Worm (Caenorhabditis elegans): ENCODE data around the gene F13E9.16.

The F13E9.16 gene

DNA sequence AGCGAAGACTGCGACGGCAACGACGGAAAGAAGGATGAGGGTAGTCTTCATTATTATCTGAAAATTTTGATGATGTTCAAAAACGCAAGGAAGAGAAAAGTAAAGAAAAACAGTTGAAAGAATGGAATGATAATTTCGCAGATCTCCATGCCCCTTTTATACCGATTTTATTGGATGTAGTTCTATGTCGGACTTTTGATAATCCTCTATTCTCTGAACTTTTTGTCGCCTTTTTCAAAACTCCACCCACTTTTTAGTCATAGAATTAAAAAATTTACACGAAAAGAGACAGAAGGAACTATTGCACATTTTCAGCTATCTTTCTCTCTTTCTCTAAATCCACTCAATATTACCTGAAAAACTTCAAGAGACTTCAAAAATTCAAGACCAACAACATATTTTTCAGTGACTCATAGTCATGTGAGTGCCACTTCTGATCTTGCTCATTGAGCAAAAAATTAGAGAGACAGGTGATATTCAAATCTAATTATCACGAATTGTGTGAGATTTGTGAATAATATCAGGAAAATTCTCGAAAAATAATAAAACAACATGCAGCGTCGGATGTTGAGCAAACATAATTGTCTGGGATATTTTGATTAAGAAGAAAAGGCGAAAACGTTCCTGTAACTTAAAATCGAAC is 2.8 kb upstream of the F13E9.16 start, which contains the start of gene F13E9.15:
Gene F13E9.15 (minus strand): TSS at position 51 of the 643 bp plus-strand sequence.
- TF ChIP-seq hlh-4 (tag; optimal IDR thresholded peaks at IDR 0.05) (peak; percentile 96), fos-1 (tag; optimal IDR thresholded peaks at IDR 0.05) (peak; percentile 10), hlh-17 (GFP tag; optimal IDR thresholded peaks at IDR 0.05; ENCODE audit: borderline replicate concordance) (no peak), ceh-90 (tag; optimal IDR thresholded peaks at IDR 0.05) (peak; percentile 36), efl-1 (optimal IDR thresholded peaks at IDR 0.05) (no peak), efl-1 (GFP tag; optimal IDR thresholded peaks at IDR 0.05 in 1 of 2) (no peak), nhr-71 (tag; optimal IDR thresholded peaks at IDR 0.05) (peak; percentile 71), fkh-8 (tag; optimal IDR thresholded peaks at IDR 0.05) (peak; percentile 89), fkh-10 (GFP tag; optimal IDR thresholded peaks at IDR 0.05) (peak; percentile 17), nhr-20 (tag; optimal IDR thresholded peaks at IDR 0.05) (peak; percentile 2), nhr-47 (tag; optimal IDR thresholded peaks at IDR 0.05) (peak; percentile 63), rnt-1 (tag; optimal IDR thresholded peaks at IDR 0.05) (no peak), mep-1 (tag; optimal IDR thresholded peaks at IDR 0.05) (no peak), unc-130 (tag; optimal IDR thresholded peaks at IDR 0.05) (no peak), ceh-8 (GFP tag; optimal IDR thresholded peaks at IDR 0.05) (peak; percentile 70)

DNA sequence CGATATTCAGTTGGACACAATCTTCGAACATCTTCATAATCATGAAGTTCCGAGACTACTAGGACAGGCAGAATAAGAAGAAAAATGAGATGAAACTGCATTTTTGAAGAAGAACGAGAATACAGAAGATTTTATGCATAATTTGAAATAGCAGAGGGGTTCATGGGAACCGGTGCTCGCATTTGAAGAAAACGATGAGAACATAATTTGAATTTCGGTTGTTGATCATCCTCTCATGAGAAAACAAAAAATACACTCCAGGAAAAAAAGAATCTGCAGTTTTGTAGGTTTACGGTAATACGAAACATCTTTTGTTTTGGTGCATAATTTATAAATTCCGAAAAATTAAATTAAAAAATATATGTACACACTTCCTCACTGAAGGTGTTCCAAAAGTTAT is 1.3 kb downstream of the F13E9.16 start, which contains the start of gene srlf-11:
Gene srlf-11 (minus strand): TSS at position 101 of the 400 bp plus-strand sequence.
- TF ChIP-seq elt-2 (tag; optimal IDR thresholded peaks at IDR 0.05): no peak
- TF ChIP-seq mdl-1 (tag; optimal IDR thresholded peaks at IDR 0.05): no peak
- TF ChIP-seq hlh-4 (tag; optimal IDR thresholded peaks at IDR 0.05): no peak
- no peak for TF ChIP-seq fos-1 (tag; optimal IDR thresholded peaks at IDR 0.05)
- no peak for TF ChIP-seq lir-3 (tag; optimal IDR thresholded peaks at IDR 0.05; ENCODE audit: poor library complexity)

DNA sequence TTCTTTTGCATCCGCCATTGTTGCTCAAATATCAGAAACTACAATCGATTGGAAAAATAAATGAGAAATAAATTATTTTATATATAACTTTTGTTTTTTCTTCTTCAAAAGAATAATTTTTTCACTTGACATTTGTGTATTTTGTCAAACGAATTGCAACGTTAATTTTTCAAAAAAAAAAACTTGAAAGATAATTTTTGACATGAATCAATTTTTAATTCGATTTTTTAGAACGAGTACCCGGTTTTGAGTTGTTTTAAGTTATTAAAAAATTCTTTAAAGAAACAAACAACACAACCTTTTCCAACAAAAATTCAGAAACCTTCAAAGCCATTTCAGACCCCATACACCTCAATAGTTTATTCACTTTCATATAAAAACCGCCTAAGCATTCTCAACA is 2.9 kb downstream of the F13E9.16 start, which contains the start of gene F13E9.5:
Gene F13E9.5 (minus strand): TSS at position 101 of the 400 bp plus-strand sequence.
- TF ChIP-seq nhr-90 (tag; optimal IDR thresholded peaks at IDR 0.05; ENCODE audit: poor library complexity) (no peak), F16B12.6 (tag; optimal IDR thresholded peaks at IDR 0.05) (no peak), xbp-1 (tag; optimal IDR thresholded peaks at IDR 0.05) (no peak), ztf-11 (tag; optimal IDR thresholded peaks at IDR 0.05) (no peak), C34B4.2 (tag; optimal IDR thresholded peaks at IDR 0.05) (no peak), fkh-10 (GFP tag; optimal IDR thresholded peaks at IDR 0.05) (no peak), ces-1 (GFP tag; optimal IDR thresholded peaks at IDR 0.05) (no peak), fkh-8 (tag; optimal IDR thresholded peaks at IDR 0.05) (no peak), nhr-71 (tag; optimal IDR thresholded peaks at IDR 0.05) (no peak), pqm-1 (tag; optimal IDR thresholded peaks at IDR 0.05) (no peak), mep-1 (tag; optimal IDR thresholded peaks at IDR 0.05) (no peak), C04F5.9 (tag; optimal IDR thresholded peaks at IDR 0.05) (no peak), mab-9 (GFP tag; IDR thresholded peaks at IDR 0.05) (no peak), fos-1 (tag; optimal IDR thresholded peaks at IDR 0.05) (no peak), aly-2 (tag; optimal IDR thresholded peaks at IDR 0.05) (no peak)

ce11 chrIV:10881230-10881629 is 6.0 kb downstream of the F13E9.16 start, which contains the start of gene F13E9.13:
TSS of gene F13E9.13 (plus strand) at chrIV:10881546.
- TF ChIP-seq elt-2 (tag; optimal IDR thresholded peaks at IDR 0.05) (peak; percentile 75), elt-3 (tag; optimal IDR thresholded peaks at IDR 0.05) (peak in 1 of 6 experiments; percentile 14), nhr-20 (tag; optimal IDR thresholded peaks at IDR 0.05) (peak; percentile 19), irx-1 (tag; optimal IDR thresholded peaks at IDR 0.05) (no peak)

DNA sequence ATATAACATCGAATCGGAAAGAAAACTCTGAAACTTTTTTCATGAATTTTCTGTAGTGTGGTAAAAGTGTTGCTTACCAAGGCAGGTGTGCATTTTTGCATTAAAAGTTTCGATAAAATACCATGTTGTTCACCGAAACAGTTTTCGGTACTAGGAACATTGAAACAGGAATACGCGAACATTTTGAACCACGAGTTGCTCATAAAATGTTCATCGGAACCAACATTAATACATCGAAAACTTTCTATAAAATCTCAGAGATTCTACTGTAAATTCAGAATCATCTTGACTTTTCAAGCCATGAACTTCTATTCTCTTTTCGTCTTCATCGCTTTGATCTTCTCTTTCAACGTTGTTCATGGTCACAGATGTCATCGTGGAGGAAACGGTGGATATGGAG is 6.9 kb downstream of the F13E9.16 start, which contains the start of gene fipr-15:
Gene fipr-15 (plus strand): TSS at position 301 of the 400 bp plus-strand sequence.
- TF ChIP-seq ceh-8 (GFP tag; optimal IDR thresholded peaks at IDR 0.05) (no peak), nhr-90 (tag; optimal IDR thresholded peaks at IDR 0.05; ENCODE audit: poor library complexity) (no peak), unc-30 (tag; optimal IDR thresholded peaks at IDR 0.05) (no peak), jun-1 (tag; optimal IDR thresholded peaks at IDR 0.05) (no peak), lin-13 (GFP tag; optimal IDR thresholded peaks at IDR 0.05) (no peak), unc-130 (tag; optimal IDR thresholded peaks at IDR 0.05) (no peak), pax-3 (tag; optimal IDR thresholded peaks at IDR 0.05) (no peak), nhr-20 (tag; optimal IDR thresholded peaks at IDR 0.05) (no peak), lin-15B (tag; optimal IDR thresholded peaks at IDR 0.05) (no peak), tlp-1 (tag; optimal IDR thresholded peaks at IDR 0.05) (no peak), blmp-1 (tag; optimal IDR thresholded peaks at IDR 0.05) (no peak), mdl-1 (tag; optimal IDR thresholded peaks at IDR 0.05) (no peak), zip-4 (GFP tag; optimal IDR thresholded peaks at IDR 0.05) (no peak)

Data from whole organism, L1 larva.